Fruit fly (Drosophila melanogaster) whole organism, wandering third instar larva: ENCODE measurements around the gene Reck.
A peak's percentile ranks its signal among the peaks of the same experiment; 100 is the strongest.

ENCODE experiments used
- Abd-B ChIP-seq: fragments of >200 bp; optimal IDR thresholded peaks from 2 replicates; lab custom pipeline; 2017; ENCODE audit warnings: missing biosample characterization, missing genetic modification characterization
- CG32264 ChIP-seq: fragments of 200-800 bp; sonication (Bioruptor generic); optimal IDR thresholded peaks from 2 replicates; lab custom pipeline; 2016; ENCODE audit warnings: missing biosample characterization, missing genetic modification characterization
- CG9705 ChIP-seq: fragments of 200-800 bp; sonication (Bioruptor generic); optimal IDR thresholded peaks from 2 replicates; lab custom pipeline; 2018; ENCODE audit warnings: missing biosample characterization, mild to moderate bottlenecking, missing genetic modification characterization
- CrebA ChIP-seq: fragments of 200-800 bp; sonication (Bioruptor generic); optimal IDR thresholded peaks from 2 replicates; lab custom pipeline; 2016; ENCODE audit warnings: missing biosample characterization, mild to moderate bottlenecking, missing genetic modification characterization, borderline replicate concordance
- Dfd ChIP-seq: fragments of >200 bp; optimal IDR thresholded peaks from 2 replicates; lab custom pipeline; 2017; ENCODE audit warnings: missing biosample characterization, missing genetic modification characterization
- Dif ChIP-seq: fragments of 200-275, 200-300 bp; sonication (Bioruptor generic); optimal IDR thresholded peaks from 2 replicates; lab custom pipeline; 2018; ENCODE audit warnings: missing biosample characterization, missing genetic modification characterization; ENCODE audit not compliant: partially characterized antibody
- HLH106 ChIP-seq: fragments of 200-800 bp; optimal IDR thresholded peaks from 3 replicates; lab custom pipeline; 2019; ENCODE audit warnings: missing biosample characterization, mild to moderate bottlenecking, missing genetic modification characterization, moderate library complexity
- Hnf4 ChIP-seq: fragments of 200-800 bp; sonication (Bioruptor generic); optimal IDR thresholded peaks from 2 replicates; lab custom pipeline; 2016; ENCODE audit warnings: missing biosample characterization, mild to moderate bottlenecking, missing genetic modification characterization
- Hr83 ChIP-seq: fragments of 200-300 bp; sonication (Bioruptor generic); optimal IDR thresholded peaks from 2 replicates; lab custom pipeline; 2016; ENCODE audit warnings: missing biosample characterization, mild to moderate bottlenecking, missing genetic modification characterization, moderate library complexity; ENCODE audit not compliant: poor library complexity, severe bottlenecking
- Mio ChIP-seq: sonication (Bioruptor generic); optimal IDR thresholded peaks from 2 replicates; lab custom pipeline; 2016; ENCODE audit warnings: missing biosample characterization, missing genetic modification characterization
- Myc ChIP-seq: fragments of >200 bp; optimal IDR thresholded peaks from 2 replicates; lab custom pipeline; 2017
- OdsH ChIP-seq: fragments of 200-800 bp; sonication (Bioruptor generic); optimal IDR thresholded peaks from 2 replicates; lab custom pipeline; 2016; ENCODE audit warnings: missing biosample characterization, mild to moderate bottlenecking, missing genetic modification characterization
- Rel ChIP-seq, 2 experiments: fragments of 200-800 bp; sonication (Bioruptor generic) in 1 of 2; optimal IDR thresholded peaks; 2 replicates in 1 of 2; 3 replicates in 1 of 2; lab custom pipeline; 2016 to 2019; ENCODE audit warnings: mild to moderate bottlenecking in 2 of 2, missing biosample characterization in 2 of 2, missing genetic modification characterization in 2 of 2, moderate library complexity in 1 of 2
- Sp1 ChIP-seq: fragments of 200-800 bp; sonication (Bioruptor generic); optimal IDR thresholded peaks from 3 replicates; lab custom pipeline; 2019; ENCODE audit warnings: missing biosample characterization, mild to moderate bottlenecking, missing genetic modification characterization, moderate library complexity
- Vsx2 ChIP-seq: fragments of 200-300, 225-300 bp; sonication (Bioruptor generic); optimal IDR thresholded peaks from 2 replicates; lab custom pipeline; 2018; ENCODE audit warnings: missing biosample characterization, missing genetic modification characterization; ENCODE audit not compliant: partially characterized antibody
- br ChIP-seq: fragments of 200-800 bp; sonication (Bioruptor generic); optimal IDR thresholded peaks from 2 replicates; lab custom pipeline; 2016; ENCODE audit warnings: missing biosample characterization, missing genetic modification characterization
- dl ChIP-seq, 2 experiments: fragments of 175-275, 200-275 bp in 1 of 2; fragments of 200-275 bp in 1 of 2; sonication (Bioruptor generic); optimal IDR thresholded peaks; lab custom pipeline; 2018; ENCODE audit warnings: mild to moderate bottlenecking in 2 of 2, missing biosample characterization in 2 of 2, missing genetic modification characterization in 2 of 2, moderate library complexity in 2 of 2; ENCODE audit not compliant: partially characterized antibody in 2 of 2, insufficient read depth in 1 of 2
- ey ChIP-seq: fragments of 200-800 bp; sonication (Bioruptor generic); optimal IDR thresholded peaks from 2 replicates; lab custom pipeline; 2016; ENCODE audit warnings: missing biosample characterization, missing genetic modification characterization
- foxo ChIP-seq, 2 experiments: fragments of 200-800 bp; sonication (Bioruptor generic); optimal IDR thresholded peaks; 2 replicates in 1 of 2; 3 replicates in 1 of 2; lab custom pipeline; 2016 to 2017; ENCODE audit warnings: missing biosample characterization in 2 of 2, missing genetic modification characterization in 2 of 2
- fru ChIP-seq: fragments of 200-800 bp; sonication (Bioruptor generic); optimal IDR thresholded peaks from 3 replicates; lab custom pipeline; 2016; ENCODE audit warnings: missing biosample characterization, mild to moderate bottlenecking, missing genetic modification characterization
- h ChIP-seq: fragments of 200-800 bp; sonication (Bioruptor generic); optimal IDR thresholded peaks from 3 replicates; lab custom pipeline; 2016; ENCODE audit warnings: missing biosample characterization, mild to moderate bottlenecking, missing genetic modification characterization
- jim ChIP-seq: fragments of 175-275, 200-325 bp; sonication (Bioruptor generic); optimal IDR thresholded peaks from 2 replicates; lab custom pipeline; 2016; ENCODE audit warnings: missing biosample characterization, mild to moderate bottlenecking, missing genetic modification characterization
- psq ChIP-seq: fragments of 200-800 bp; sonication (Bioruptor generic); optimal IDR thresholded peaks from 3 replicates; lab custom pipeline; 2017; ENCODE audit warnings: missing biosample characterization, mild to moderate bottlenecking, missing genetic modification characterization, moderate library complexity
- rgr ChIP-seq: fragments of 200-800 bp; sonication (Bioruptor generic); optimal IDR thresholded peaks from 3 replicates; lab custom pipeline; 2016; ENCODE audit warnings: missing biosample characterization, mild to moderate bottlenecking, missing genetic modification characterization
- sage ChIP-seq: fragments of 200-800 bp; sonication (Bioruptor generic); optimal IDR thresholded peaks from 2 replicates; lab custom pipeline; 2016; ENCODE audit warnings: missing biosample characterization, mild to moderate bottlenecking, missing genetic modification characterization
- sv ChIP-seq: fragments of 200-800 bp; sonication (Bioruptor generic); optimal IDR thresholded peaks from 3 replicates; lab custom pipeline; 2016; ENCODE audit warnings: missing biosample characterization, missing genetic modification characterization
- usp ChIP-seq: fragments of >200 bp; optimal IDR thresholded peaks from 2 replicates; lab custom pipeline; 2017; ENCODE audit warnings: missing biosample characterization, missing genetic modification characterization
- woc ChIP-seq: sonication (Bioruptor generic); optimal IDR thresholded peaks from 2 replicates; lab custom pipeline; 2016; ENCODE audit warnings: missing biosample characterization, mild to moderate bottlenecking, missing genetic modification characterization

Gene Reck

dm6 chr3L:14973251-14973625 lies 40.6 kb downstream of the Reck start (continued):
- TF ChIP-seq Sp1 (peak; percentile 17), Dfd (GFP tag; lab: Kevin White, UChicago) (no peak), h (GFP tag; lab: Kevin White, UChicago) (no peak)

- TF ChIP-seq OdsH (GFP tag; lab: Kevin White, UChicago) (no peak), Rel (GFP tag; optimal IDR thresholded peaks at IDR 0.05; lab: Kevin White, UChicago) (no peak), Rel (tag; optimal IDR thresholded peaks at IDR 0.05; lab: Kevin White, UChicago) (no peak), Myc (lab: Kevin White, UChicago) (no peak), br (no peak), sv (GFP tag; lab: Kevin White, UChicago) (no peak), fru (GFP tag; lab: Kevin White, UChicago) (no peak)
These were observed 41.1 kb downstream of the Reck start, which contains the start of gene Brd for dm6 chr3L:14972625-14973250. Brd (plus strand) TSS chr3L:14972667.

- TF ChIP-seq Sp1 = peak; percentile 4
- TF ChIP-seq h (GFP tag; lab: Kevin White, UChicago) = peak; percentile 32
- TF ChIP-seq CG9705 = no peak
- TF ChIP-seq sage = no peak
- peak; percentile 18 for TF ChIP-seq OdsH (GFP tag; lab: Kevin White, UChicago)
- TF ChIP-seq jim (GFP tag; lab: Kevin White, UChicago) = no peak
- peak; percentile 14 for TF ChIP-seq Hnf4 (GFP tag; lab: Kevin White, UChicago)
- peak; percentile 10 for TF ChIP-seq psq (GFP tag; lab: Kevin White, UChicago)
- TF ChIP-seq ey = peak; percentile 11
- TF ChIP-seq dl (GFP tag; optimal IDR thresholded peaks at IDR 0.05; lab: Kevin White, UChicago; ENCODE audit: insufficient read depth in 1 of 2, partially characterized antibody in 2 of 2) = peak in 1 of 2 experiments; percentile 13
- TF ChIP-seq fru (GFP tag; lab: Kevin White, UChicago) = peak; percentile 37
- peak; percentile 28 for TF ChIP-seq rgr (GFP tag; lab: Kevin White, UChicago)
- TF ChIP-seq woc (GFP tag; lab: Kevin White, UChicago) = peak; percentile 68
- TF ChIP-seq HLH106 (tag; lab: Kevin White, UChicago) = peak; percentile 34
- TF ChIP-seq CrebA = no peak
- TF ChIP-seq CG32264 = no peak
- TF ChIP-seq foxo (GFP tag; optimal IDR thresholded peaks at IDR 0.05; lab: Kevin White, UChicago) = peak in 1 of 2 experiments; percentile 50
- TF ChIP-seq br = peak; percentile 35
These were observed 41.8 kb downstream of the Reck start for dm6 chr3L:14971893-14972624.

- TF ChIP-seq Hnf4 (GFP tag; lab: Kevin White, UChicago) = no peak
- TF ChIP-seq OdsH (GFP tag; lab: Kevin White, UChicago) = no peak
- TF ChIP-seq, all 38 proteins: peak for 0
These were observed 43.6 kb downstream of the Reck start for dm6 chr3L:14970213-14970612.

dm6 chr3L:14969171-14969570 lies 44.7 kb downstream of the Reck start, which contains the start of gene Tom:
Tom (plus strand) TSS chr3L:14969344.
- TF ChIP-seq Hnf4 (GFP tag; lab: Kevin White, UChicago) (peak; percentile 14), usp (GFP tag; lab: Kevin White, UChicago) (no peak), Dif (GFP tag; lab: Kevin White, UChicago) (peak; percentile 56), Abd-B (GFP tag; lab: Kevin White, UChicago) (no peak), Vsx2 (GFP tag; lab: Kevin White, UChicago) (peak; percentile 56), woc (GFP tag; lab: Kevin White, UChicago) (peak; percentile 16), Hr83 (GFP tag; lab: Kevin White, UChicago) (no peak), rgr (GFP tag; lab: Kevin White, UChicago) (no peak), dl (GFP tag; optimal IDR thresholded peaks at IDR 0.05; lab: Kevin White, UChicago; ENCODE audit: insufficient read depth in 1 of 2, partially characterized antibody in 2 of 2) (peak in 1 of 2 experiments; percentile 59), Mio (no peak), h (GFP tag; lab: Kevin White, UChicago) (peak; percentile 26), fru (GFP tag; lab: Kevin White, UChicago) (peak; percentile 25)
